Worm (Caenorhabditis elegans): ENCODE data around the gene cest-1.1.
A peak's percentile ranks its signal among the peaks of the same experiment; 100 is the strongest.

The cest-1.1 gene

ce11 chrV:14187104-14187503, 20.6 kb upstream of the cest-1.1 start:
- TF ChIP-seq nhr-77 (tag; optimal IDR thresholded peaks at IDR 0.05) (no peak), fkh-2 (tag; optimal IDR thresholded peaks at IDR 0.05) (no peak), zag-1 (tag; optimal IDR thresholded peaks at IDR 0.05) (no peak), ztf-4 (tag; optimal IDR thresholded peaks at IDR 0.05) (no peak), ceh-82 (tag; optimal IDR thresholded peaks at IDR 0.05) (no peak), elt-1 (tag; optimal IDR thresholded peaks at IDR 0.05) (no peak), fos-1 (tag; optimal IDR thresholded peaks at IDR 0.05) (no peak), pha-4 (tag; optimal IDR thresholded peaks at IDR 0.05) (no peak), eor-1 (tag; optimal IDR thresholded peaks at IDR 0.05) (no peak), snpc-4 (tag; optimal IDR thresholded peaks at IDR 0.05) (no peak)

ce11 chrV:14185438-14185837, 18.9 kb upstream of the cest-1.1 start, which contains the start of the genes trm-1 and ints-2:
Gene trm-1, minus strand, starts transcription at chrV:14185612.
Gene ints-2, plus strand, starts transcription at chrV:14185686.
- TF ChIP-seq nhr-237 (tag; optimal IDR thresholded peaks at IDR 0.05), result no peak
- no peak for TF ChIP-seq egl-27 (tag; optimal IDR thresholded peaks at IDR 0.05)
- no peak for TF ChIP-seq mdl-1 (tag; optimal IDR thresholded peaks at IDR 0.05)
- no peak for TF ChIP-seq ztf-11 (tag; optimal IDR thresholded peaks at IDR 0.05)
- no peak for TF ChIP-seq fkh-2 (tag; optimal IDR thresholded peaks at IDR 0.05)
- TF ChIP-seq nhr-11 (tag; optimal IDR thresholded peaks at IDR 0.05), result no peak
- peak; percentile 66 for TF ChIP-seq nfya-1 (tag; optimal IDR thresholded peaks at IDR 0.05; ENCODE audit: insufficient read depth)
- peak; percentile 32 for TF ChIP-seq jun-1 (tag; optimal IDR thresholded peaks at IDR 0.05)
- TF ChIP-seq nhr-12 (tag; optimal IDR thresholded peaks at IDR 0.05), result no peak
- TF ChIP-seq elt-3 (tag; optimal IDR thresholded peaks at IDR 0.05), result no peak
- no peak for TF ChIP-seq nhr-77 (tag; optimal IDR thresholded peaks at IDR 0.05)
- no peak for TF ChIP-seq ZK546.5 (tag; optimal IDR thresholded peaks at IDR 0.05)
- TF ChIP-seq R02D3.7 (tag; optimal IDR thresholded peaks at IDR 0.05), result peak; percentile 47
- peak; percentile 36 for TF ChIP-seq nhr-25 (tag; optimal IDR thresholded peaks at IDR 0.05)
- no peak for TF ChIP-seq snpc-4 (tag; optimal IDR thresholded peaks at IDR 0.05)
- TF ChIP-seq lin-15B (tag; optimal IDR thresholded peaks at IDR 0.05), result peak; percentile 90
- TF ChIP-seq ceh-28 (tag; optimal IDR thresholded peaks at IDR 0.05), result peak; percentile 2
- TF ChIP-seq lsy-12 (tag; optimal IDR thresholded peaks at IDR 0.05), result no peak
- no peak for TF ChIP-seq mml-1 (tag; optimal IDR thresholded peaks at IDR 0.05)
- TF ChIP-seq nhr-28 (tag; optimal IDR thresholded peaks at IDR 0.05), result no peak
- TF ChIP-seq skn-1 (tag; optimal IDR thresholded peaks at IDR 0.05), result no peak
- TF ChIP-seq ztf-4 (tag; optimal IDR thresholded peaks at IDR 0.05), result no peak
- TF ChIP-seq ceh-82 (tag; optimal IDR thresholded peaks at IDR 0.05), result no peak
- TF ChIP-seq fos-1 (tag; optimal IDR thresholded peaks at IDR 0.05), result no peak
- peak; percentile 54 for TF ChIP-seq nhr-43 (tag; optimal IDR thresholded peaks at IDR 0.05; ENCODE audit: poor library complexity, severe bottlenecking)
- no peak for TF ChIP-seq ceh-9 (tag; optimal IDR thresholded peaks at IDR 0.05)
- TF ChIP-seq eor-1 (tag; optimal IDR thresholded peaks at IDR 0.05), result no peak
- peak; percentile 57 for TF ChIP-seq fkh-10 (GFP tag; optimal IDR thresholded peaks at IDR 0.05)
- peak; percentile 3 for TF ChIP-seq egl-5 (tag; optimal IDR thresholded peaks at IDR 0.05)
- no peak for TF ChIP-seq tbx-2 (tag; optimal IDR thresholded peaks at IDR 0.05)
- no peak for TF ChIP-seq unc-62 (GFP tag; optimal IDR thresholded peaks at IDR 0.05)
- no peak for TF ChIP-seq nhr-67 (tag; optimal IDR thresholded peaks at IDR 0.05)
- TF ChIP-seq aly-2 (tag; optimal IDR thresholded peaks at IDR 0.05), result no peak
- TF ChIP-seq elt-1 (tag; optimal IDR thresholded peaks at IDR 0.05), result no peak
- peak; percentile 78 for TF ChIP-seq pha-4 (tag; optimal IDR thresholded peaks at IDR 0.05)
- TF ChIP-seq hmg-11 (tag; optimal IDR thresholded peaks at IDR 0.05), result peak; percentile 62
- TF ChIP-seq unc-39 (tag; optimal IDR thresholded peaks at IDR 0.05), result no peak
- TF ChIP-seq lin-39 (tag; optimal IDR thresholded peaks at IDR 0.05), result peak; percentile 66
- peak; percentile 21 for TF ChIP-seq elt-2 (tag; optimal IDR thresholded peaks at IDR 0.05)
- TF ChIP-seq ama-1 (optimal IDR thresholded peaks at IDR 0.05), result no peak
- no peak for TF ChIP-seq sea-2 (GFP tag; optimal IDR thresholded peaks at IDR 0.05)
- TF ChIP-seq daf-12 (tag; optimal IDR thresholded peaks at IDR 0.05), result no peak
- TF ChIP-seq pqm-1 (tag; optimal IDR thresholded peaks at IDR 0.05), result peak; percentile 36
- no peak for TF ChIP-seq ceh-16 (tag; optimal IDR thresholded peaks at IDR 0.05)
- TF ChIP-seq nhr-76 (tag; optimal IDR thresholded peaks at IDR 0.05), result no peak
- peak; percentile 55 for TF ChIP-seq nhr-23 (tag; optimal IDR thresholded peaks at IDR 0.05)
- TF ChIP-seq zag-1 (tag; optimal IDR thresholded peaks at IDR 0.05), result no peak
